Fruit fly (Drosophila melanogaster): Measurements from ENCODE around the gene kel.

DNA sequence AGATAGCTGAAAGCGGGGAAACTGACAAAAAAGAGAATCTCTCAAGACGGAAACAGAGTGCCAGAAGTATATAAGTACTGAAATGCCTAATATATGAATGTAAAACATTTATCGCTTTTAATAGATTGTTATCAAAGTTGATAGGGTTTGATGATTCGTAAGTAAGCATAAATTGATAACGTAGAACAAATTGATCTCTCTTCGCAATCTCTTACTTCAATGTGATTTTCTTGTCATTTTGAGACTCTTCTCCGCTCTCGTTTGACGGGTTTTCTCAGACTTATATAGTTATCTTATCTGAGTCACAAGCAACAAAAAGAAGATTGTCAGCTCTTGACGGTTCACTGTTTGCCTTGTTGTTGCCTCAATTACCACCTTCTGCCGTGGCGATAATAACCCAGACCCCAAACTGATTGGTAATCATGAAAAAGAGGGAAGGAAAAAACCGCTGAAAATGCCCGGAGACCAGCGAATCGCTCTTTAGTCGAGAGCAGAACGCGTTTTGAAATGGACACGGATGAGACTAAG lies 23.6 kb downstream of the kel start, which contains the start of gene CG15152:
- TF ChIP-seq ttk (optimal IDR thresholded peaks at IDR 0.05): no peak
- TF ChIP-seq h (optimal IDR thresholded peaks at IDR 0.05): no peak
- TF ChIP-seq insv (optimal IDR thresholded peaks at IDR 0.05): no peak
- TF ChIP-seq Sin3A (optimal IDR thresholded peaks at IDR 0.05): no peak
- no peak for TF ChIP-seq psq (optimal IDR thresholded peaks at IDR 0.05)
